Worm (Caenorhabditis elegans) whole organism, early embryonic: ENCODE measurements around the gene nprl-3.

ENCODE experiments used
- F13C5.2 ChIP-seq: sonication (generic microtip); optimal IDR thresholded peaks from 2 replicates; lab custom pipeline; 2017; ENCODE audit warnings: mild to moderate bottlenecking, missing genetic modification characterization, inconsistent platforms, missing compliant biosample characterization
- ama-1 ChIP-seq: fragments of 150-350 bp; optimal IDR thresholded peaks from 2 replicates; lab custom pipeline; 2014
- ets-7 ChIP-seq: sonication (generic microtip); optimal IDR thresholded peaks from 2 replicates; lab custom pipeline; 2016; ENCODE audit warnings: missing genotype, missing genetic modification characterization, missing compliant biosample characterization

DNA sequence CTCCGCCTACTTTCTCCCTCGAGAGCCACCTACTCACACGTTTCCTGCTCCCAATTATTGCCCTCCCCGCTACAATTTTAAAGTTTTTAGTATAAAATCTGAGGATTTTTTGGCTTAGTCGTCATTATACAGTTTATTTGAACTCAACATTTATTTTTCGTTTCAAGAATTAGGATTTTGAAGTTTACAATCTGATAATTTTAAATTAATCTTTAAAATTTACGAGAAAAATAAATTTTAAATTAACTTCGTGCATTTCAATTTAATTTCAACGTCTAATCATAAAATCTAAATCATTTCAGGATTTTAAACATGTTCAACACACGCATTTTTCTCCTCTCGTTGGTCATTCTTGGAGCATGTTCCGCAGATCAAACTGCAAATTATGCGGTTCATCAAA lies 31.6 kb downstream of the nprl-3 start, which contains the start of gene F35H10.2:
- no peak for TF ChIP-seq ama-1 (lab: Kevin White, UChicago)
- TF ChIP-seq F13C5.2 (tag; lab: Kevin White, UChicago): no peak
- TF ChIP-seq ets-7: no peak
